Worm (Caenorhabditis elegans): ENCODE data around the gene R07E5.19.
A peak's percentile ranks its signal among the peaks of the same experiment; 100 is the strongest.
"Not testable (repeated sequence)": the region's sequence is repeated elsewhere in the genome, so short reads cannot be mapped to it uniquely, and the experiment has no call there.

R07E5.19 gene

ce11 chrIII:4378600-4379293 is 39.1 kb downstream of the R07E5.19 start (continued):
- TF ChIP-seq hmg-1.1 (GFP tag; IDR thresholded peaks at IDR 0.05) (peak; percentile 88), tra-1 (GFP tag; IDR thresholded peaks at IDR 0.05) (peak; percentile 64), F37D6.2 (tag; optimal IDR thresholded peaks at IDR 0.05) (peak; percentile 34), madf-5 (GFP tag; IDR thresholded peaks at IDR 0.05) (peak; percentile 46 to 62; a peak in 1 of 4 replicates), php-3 (GFP tag; IDR thresholded peaks at IDR 0.05) (peak; percentile 48), unc-62 (GFP tag; optimal IDR thresholded peaks at IDR 0.05 in 1 of 2) (peak in 1 of 2 experiments; percentile 66), zip-11 (GFP tag; IDR thresholded peaks at IDR 0.05) (peak; percentile 46; the same call in 1 of the 2 replicates), nhr-42 (GFP tag; IDR thresholded peaks at IDR 0.05) (peak; percentile 68), Y48G9A.11 (GFP tag; IDR thresholded peaks at IDR 0.05) (0 out of 2 replicates have a peak, but pooled peaks have one; percentile 7), lin-38 (GFP tag; IDR thresholded peaks at IDR 0.05) (peak; percentile 72), mes-2 (tag; optimal IDR thresholded peaks at IDR 0.05; ENCODE audit: poor library complexity, severe bottlenecking) (peak; percentile 62), set-16 (GFP tag; IDR thresholded peaks at IDR 0.05) (peak; percentile 91), lsy-2 (tag; optimal IDR thresholded peaks at IDR 0.05) (peak in 1 of 2 experiments; percentile 64), dmd-9 (GFP tag; IDR thresholded peaks at IDR 0.05) (0 out of 2 replicates have a peak, but pooled peaks have one; percentile 30), dve-1 (tag; optimal IDR thresholded peaks at IDR 0.05; ENCODE audit: insufficient read depth) (peak; percentile 43), ctbp-1 (GFP tag; IDR thresholded peaks at IDR 0.05) (peak; percentile 69), rbr-2 (tag; optimal IDR thresholded peaks at IDR 0.05) (peak; percentile 69), mxl-2 (GFP tag; conservative IDR thresholded peaks at IDR 0.05) (0 out of 2 replicates have a peak, but pooled peaks have one; percentile 56), egl-43 (GFP tag; IDR thresholded peaks at IDR 0.05) (peak; percentile 79), mep-1 (tag; optimal IDR thresholded peaks at IDR 0.05) (peak; percentile 72)
- not testable (repeated sequence) for TF ChIP-seq unc-62 (tag; optimal IDR thresholded peaks at IDR 0.05)

- TF ChIP-seq pqm-1 (tag; optimal IDR thresholded peaks at IDR 0.05), result no peak
- no peak for TF ChIP-seq mxl-2 (GFP tag; conservative IDR thresholded peaks at IDR 0.05)
- no peak for TF ChIP-seq zip-11 (GFP tag; IDR thresholded peaks at IDR 0.05)
- TF ChIP-seq nhr-10 (tag; optimal IDR thresholded peaks at IDR 0.05), result no peak
These were observed 43.0 kb downstream of the R07E5.19 start, which contains the start of gene pals-26 for ce11 chrIII:4374854-4375253. TSS of gene pals-26 (plus strand) at chrIII:4375154.

- TF ChIP-seq tag-97 (GFP tag; IDR thresholded peaks at IDR 0.05) (no peak), lsy-2 (tag; optimal IDR thresholded peaks at IDR 0.05) (no peak), Y105C5A.15 (GFP tag; IDR thresholded peaks at IDR 0.05) (no peak), daf-16 (GFP tag; optimal IDR thresholded peaks at IDR 0.05) (no peak), daf-16 (tag; optimal IDR thresholded peaks at IDR 0.05) (peak; percentile 97), saeg-2 (GFP tag; IDR thresholded peaks at IDR 0.05) (no peak), Y48G9A.11 (GFP tag; IDR thresholded peaks at IDR 0.05) (no peak), php-3 (GFP tag; IDR thresholded peaks at IDR 0.05) (no peak), zfp-2 (tag; optimal IDR thresholded peaks at IDR 0.05) (no peak), ceh-44 (GFP tag; IDR thresholded peaks at IDR 0.05) (no peak)
These were observed 45.0 kb downstream of the R07E5.19 start for ce11 chrIII:4372894-4373293.

ce11 chrIII:4370585-4370984 is 47.3 kb downstream of the R07E5.19 start, which contains the start of gene ckb-3:
TSS of gene ckb-3 (plus strand) at chrIII:4370885.
- TF ChIP-seq lin-29 (GFP tag; IDR thresholded peaks at IDR 0.05) (no peak), T20F7.1 (GFP tag; optimal IDR thresholded peaks at IDR 0.05) (no peak), egl-27 (tag; optimal IDR thresholded peaks at IDR 0.05) (no peak), F37D6.2 (tag; optimal IDR thresholded peaks at IDR 0.05) (no peak), nhr-237 (tag; optimal IDR thresholded peaks at IDR 0.05) (no peak), arid-1 (GFP tag; conservative IDR thresholded peaks at IDR 0.05) (no peak), ceh-62 (tag; optimal IDR thresholded peaks at IDR 0.05) (no peak), F26F4.8 (GFP tag; conservative IDR thresholded peaks at IDR 0.05) (no peak), nhr-41 (GFP tag; IDR thresholded peaks at IDR 0.05) (no peak), duxl-1 (tag; optimal IDR thresholded peaks at IDR 0.05; ENCODE audit: poor library complexity) (no peak), aha-1 (tag) (no peak), lin-1 (GFP tag; IDR thresholded peaks at IDR 0.05) (no peak), D1046.2 (GFP tag; IDR thresholded peaks at IDR 0.05) (no peak), R02D3.7 (tag; optimal IDR thresholded peaks at IDR 0.05) (no peak), dmd-6 (GFP tag; IDR thresholded peaks at IDR 0.05) (no peak), zfp-3 (GFP tag; conservative IDR thresholded peaks at IDR 0.05) (no peak), nhr-11 (tag; optimal IDR thresholded peaks at IDR 0.05) (no peak)

Data from whole organism, L4 larva.